Fruit fly (Drosophila melanogaster) whole organism, embryonic: Measurements from ENCODE around the gene CG46427.

Source experiments
- Aef1 ChIP-seq: fragments of 200-800 bp; sonication (Bioruptor generic); IDR thresholded peaks from 3 replicates; pipeline ENCODE4 v1.3.6; 2022; ENCODE audit warnings: missing biosample characterization, missing genetic modification characterization
- CG11247 ChIP-seq: fragments of 200-800 bp; sonication (Bioruptor generic); IDR thresholded peaks from 2 replicates; pipeline ENCODE4 v1.3.6; 2022; ENCODE audit warnings: missing biosample characterization, missing genetic modification characterization
- CG12236 ChIP-seq: fragments of 200-800 bp; sonication (Bioruptor generic); optimal IDR thresholded peaks from 2 replicates; lab custom pipeline; 2016; ENCODE audit warnings: missing biosample characterization, missing genetic modification characterization
- CG12659 ChIP-seq: fragments of 200-800 bp; sonication (Bioruptor generic); optimal IDR thresholded peaks from 3 replicates; lab custom pipeline; 2017; ENCODE audit warnings: mild to moderate bottlenecking, missing biosample characterization, missing genetic modification reagents, missing genetic modification characterization
- CG13287 ChIP-seq: fragments of 200-800 bp; sonication (Bioruptor generic); IDR thresholded peaks from 2 replicates; pipeline ENCODE4 v1.3.6; 2022; ENCODE audit warnings: missing biosample characterization, missing genetic modification characterization; ENCODE audit not compliant: partially characterized antibody
- CG14710 ChIP-seq: fragments of 200-800 bp; sonication (Bioruptor generic); optimal IDR thresholded peaks from 3 replicates; lab custom pipeline; 2019; ENCODE audit warnings: missing biosample characterization, mild to moderate bottlenecking, missing genetic modification characterization, moderate library complexity
- CG17359 ChIP-seq: fragments of 200-800 bp; sonication (Bioruptor generic); optimal IDR thresholded peaks from 3 replicates; lab custom pipeline; 2018; ENCODE audit warnings: missing biosample characterization, mild to moderate bottlenecking, missing genetic modification characterization, moderate library complexity
- CG17385 ChIP-seq: fragments of 200-800 bp; sonication (Bioruptor generic); optimal IDR thresholded peaks from 3 replicates; lab custom pipeline; 2018; ENCODE audit warnings: missing biosample characterization, mild to moderate bottlenecking, missing genetic modification characterization
- CG32767 ChIP-seq: fragments of 200-800 bp; sonication (Bioruptor generic); IDR thresholded peaks from 2 replicates; pipeline ENCODE4 v1.3.6; 2022; ENCODE audit warnings: missing biosample characterization, missing genetic modification characterization
- CG4854 ChIP-seq: fragments of 200-800 bp; sonication (Bioruptor generic); optimal IDR thresholded peaks from 2 replicates; lab custom pipeline; 2016; ENCODE audit warnings: missing biosample characterization, missing genetic modification characterization, inconsistent platforms
- CG5245 ChIP-seq: fragments of 200-800 bp; sonication (Bioruptor generic); optimal IDR thresholded peaks from 3 replicates; lab custom pipeline; 2016; ENCODE audit warnings: missing biosample characterization, missing genetic modification characterization
- CG6765 ChIP-seq: fragments of 200-800 bp; sonication (Bioruptor generic); optimal IDR thresholded peaks from 3 replicates; lab custom pipeline; 2017; ENCODE audit warnings: missing biosample characterization, mild to moderate bottlenecking, missing genetic modification characterization
- CkIIα-i1 ChIP-seq: fragments of 200-800 bp; sonication (Bioruptor generic); IDR thresholded peaks from 2 replicates; pipeline ENCODE4 v1.3.6; 2022; ENCODE audit warnings: missing biosample characterization, missing genetic modification characterization
- Dll ChIP-seq: fragments of 200-800 bp; sonication (Bioruptor generic); IDR thresholded peaks from 4 replicates; pipeline ENCODE4 v1.3.6; 2022; ENCODE audit warnings: missing biosample characterization, missing genetic modification characterization; ENCODE audit not compliant: partially characterized antibody
- Dp ChIP-seq: fragments of 200-800 bp; sonication (Bioruptor generic); optimal IDR thresholded peaks from 2 replicates; lab custom pipeline; 2018; ENCODE audit warnings: missing biosample characterization, mild to moderate bottlenecking, missing genetic modification characterization, moderate library complexity
- HLH4C ChIP-seq: fragments of 200-800 bp; sonication (Bioruptor generic); IDR thresholded peaks from 3 replicates; pipeline ENCODE4 v1.3.6; 2022; ENCODE audit warnings: missing biosample characterization, missing genetic modification characterization; ENCODE audit not compliant: partially characterized antibody
- Hmr ChIP-seq: fragments of 200-800 bp; sonication (Bioruptor generic); optimal IDR thresholded peaks from 3 replicates; lab custom pipeline; 2017; ENCODE audit warnings: mild to moderate bottlenecking, missing biosample characterization, missing genetic modification reagents, missing genetic modification characterization
- MTF-1 ChIP-seq: fragments of 200-800 bp; sonication (Bioruptor generic); optimal IDR thresholded peaks from 2 replicates; lab custom pipeline; 2018; ENCODE audit warnings: missing biosample characterization, mild to moderate bottlenecking, missing genetic modification characterization, borderline replicate concordance
- NK7.1 ChIP-seq: fragments of 200-800 bp; sonication (Bioruptor generic); optimal IDR thresholded peaks from 3 replicates; lab custom pipeline; 2016; ENCODE audit warnings: missing biosample characterization, missing genetic modification characterization
- NfI ChIP-seq: fragments of 200-800 bp; sonication (Bioruptor generic); optimal IDR thresholded peaks from 3 replicates; lab custom pipeline; 2018; ENCODE audit warnings: missing biosample characterization, mild to moderate bottlenecking, missing genetic modification characterization, moderate library complexity
- Opbp ChIP-seq: fragments of 200-800 bp; sonication (Bioruptor generic); IDR thresholded peaks from 3 replicates; pipeline ENCODE4 v1.3.6; 2022; ENCODE audit warnings: missing biosample characterization, missing genetic modification characterization; ENCODE audit not compliant: partially characterized antibody
- Scr ChIP-seq: fragments of 200-800 bp; sonication (Bioruptor generic); IDR thresholded peaks from 2 replicates; pipeline ENCODE4 v1.3.6; 2022; ENCODE audit warnings: missing biosample characterization, missing genetic modification characterization; ENCODE audit not compliant: partially characterized antibody
- Sox100B ChIP-seq: fragments of 200-800 bp; sonication (Bioruptor generic); optimal IDR thresholded peaks from 3 replicates; lab custom pipeline; 2018; ENCODE audit warnings: missing biosample characterization, mild to moderate bottlenecking, missing genetic modification characterization
- Stat92E ChIP-seq, 3 experiments: fragments of >200 bp in 2 of 3; fragments of 200-800 bp in 1 of 3; sonication (Bioruptor generic) in 1 of 3; optimal IDR thresholded peaks; 2 replicates each; lab custom pipeline; 2017 to 2019; ENCODE audit warnings: missing biosample characterization in 3 of 3, missing genetic modification characterization in 3 of 3, mild to moderate bottlenecking in 1 of 3, moderate library complexity in 1 of 3
- ara ChIP-seq: fragments of 200-800 bp; sonication (Bioruptor generic); IDR thresholded peaks from 2 replicates; pipeline ENCODE4 v1.3.6; 2022; ENCODE audit warnings: missing biosample characterization, missing genetic modification characterization
- chinmo ChIP-seq: fragments of 200-800 bp; sonication (Bioruptor generic); IDR thresholded peaks from 4 replicates; pipeline ENCODE4 v1.3.6; 2022; ENCODE audit warnings: missing biosample characterization, missing genetic modification characterization; ENCODE audit not compliant: partially characterized antibody
- dm ChIP-seq: fragments of 200-800 bp; sonication (Bioruptor generic); optimal IDR thresholded peaks from 3 replicates; lab custom pipeline; 2016; ENCODE audit warnings: missing biosample characterization, missing genetic modification characterization
- inv ChIP-seq: fragments of 200-800 bp; sonication (Bioruptor generic); IDR thresholded peaks from 2 replicates; pipeline ENCODE4 v1.3.6; 2022; ENCODE audit warnings: missing biosample characterization, missing genetic modification characterization; ENCODE audit not compliant: partially characterized antibody
- lab ChIP-seq: fragments of 200-800 bp; sonication (Bioruptor generic); optimal IDR thresholded peaks from 3 replicates; lab custom pipeline; 2017; ENCODE audit warnings: missing biosample characterization, missing genetic modification characterization, mild to moderate bottlenecking, moderate library complexity, missing genetic modification reagents
- lbe ChIP-seq: fragments of 200-800 bp; sonication (Bioruptor generic); optimal IDR thresholded peaks from 2 replicates; lab custom pipeline; 2016; ENCODE audit warnings: missing biosample characterization, mild to moderate bottlenecking, missing genetic modification characterization
- mld ChIP-seq: fragments of 200-800 bp; sonication (Bioruptor generic); IDR thresholded peaks from 3 replicates; pipeline ENCODE4 v1.3.6; 2022; ENCODE audit warnings: missing biosample characterization, missing genetic modification characterization; ENCODE audit not compliant: partially characterized antibody
- nerfin-2 ChIP-seq: fragments of 200-800 bp; sonication (Bioruptor generic); IDR thresholded peaks from 2 replicates; pipeline ENCODE4 v1.3.6; 2022; ENCODE audit warnings: missing biosample characterization, missing genetic modification characterization; ENCODE audit not compliant: partially characterized antibody
- prd ChIP-seq, 3 experiments: fragments of >200 bp in 2 of 3; fragments of 200-800 bp in 1 of 3; sonication (Bioruptor generic) in 1 of 3; optimal IDR thresholded peaks in 2 of 3; IDR thresholded peaks in 1 of 3; 2 replicates in 2 of 3; 3 replicates in 1 of 3; pipeline versions ENCODE4 v1.3.6 to Lab custom; 2017 to 2022; ENCODE audit warnings: missing biosample characterization in 1 of 3, missing genetic modification characterization in 1 of 3
- pros ChIP-seq: fragments of 200-800 bp; sonication (Bioruptor generic); optimal IDR thresholded peaks from 3 replicates; lab custom pipeline; 2019; ENCODE audit warnings: missing biosample characterization, mild to moderate bottlenecking, missing genetic modification characterization, moderate library complexity
- run ChIP-seq: fragments of 200-800 bp; sonication (Bioruptor generic); optimal IDR thresholded peaks from 3 replicates; lab custom pipeline; 2018; ENCODE audit warnings: missing biosample characterization, mild to moderate bottlenecking, missing genetic modification characterization
- sim ChIP-seq: fragments of 200-800 bp; sonication (Bioruptor generic); IDR thresholded peaks from 2 replicates; pipeline ENCODE4 v1.3.6; 2022; ENCODE audit warnings: missing biosample characterization, missing genetic modification characterization
- sqz ChIP-seq: fragments of 200-800 bp; sonication (Bioruptor generic); optimal IDR thresholded peaks from 3 replicates; lab custom pipeline; 2018; ENCODE audit warnings: missing biosample characterization, mild to moderate bottlenecking, missing genetic modification characterization
- zfh1 ChIP-seq: fragments of 200-800 bp; sonication (Bioruptor generic); IDR thresholded peaks from 3 replicates; pipeline ENCODE4 v1.3.6; 2022; ENCODE audit warnings: missing biosample characterization, missing genetic modification characterization

Gene CG46427

dm6 chr3R:12426310-12426653, 12.7 kb downstream of the CG46427 start, which contains the start of gene NANS (continued):
- TF ChIP-seq Dp = peak; percentile 27
- TF ChIP-seq Hmr = no peak
- TF ChIP-seq pros (GFP tag; lab: Kevin White, UChicago) = no peak
- TF ChIP-seq lbe (GFP tag; lab: Kevin White, UChicago) = peak; percentile 17
- no peak for TF ChIP-seq CkIIα-i1 (GFP tag; lab: Robert Waterston, UW)
- TF ChIP-seq CG17385 = peak; percentile 21
- no peak for TF ChIP-seq zfh1 (GFP tag; lab: Robert Waterston, UW)
- peak; percentile 38; the same call in 1 of the 2 replicates for TF ChIP-seq nerfin-2 (GFP tag; lab: Robert Waterston, UW)
- TF ChIP-seq CG12659 (GFP tag; lab: Kevin White, UChicago) = no peak
- no peak for TF ChIP-seq NK7.1 (GFP tag; lab: Kevin White, UChicago)
- TF ChIP-seq ara (GFP tag; lab: Robert Waterston, UW) = no peak
- TF ChIP-seq prd (optimal IDR thresholded peaks at IDR 0.05; lab: Kevin White, UChicago) = no peak
- TF ChIP-seq prd (GFP tag; IDR thresholded peaks at IDR 0.05; lab: Robert Waterston, UW) = no peak
- no peak for TF ChIP-seq CG12236 (GFP tag; lab: Kevin White, UChicago)
- 0 out of 4 replicates have a peak, but pooled peaks have one; percentile 64 for TF ChIP-seq chinmo
- TF ChIP-seq Sox100B = no peak
- peak; percentile 47; the same call in 1 of the 2 replicates for TF ChIP-seq Scr (GFP tag; lab: Robert Waterston, UW)
- TF ChIP-seq dm (GFP tag; lab: Kevin White, UChicago) = no peak
- TF ChIP-seq CG6765 (GFP tag; lab: Kevin White, UChicago) = peak; percentile 3
- TF ChIP-seq run (tag; lab: Kevin White, UChicago) = no peak
- TF ChIP-seq Dll (GFP tag; lab: Robert Waterston, UW) = peak; percentile 44; the same call in 1 of the 4 replicates
- TF ChIP-seq CG5245 (GFP tag; lab: Kevin White, UChicago) = no peak
- TF ChIP-seq HLH4C (GFP tag; lab: Robert Waterston, UW) = peak; percentile 41; the same call in 1 of the 3 replicates
- 0 out of 2 replicates have a peak, but pooled peaks have one; percentile 4 for TF ChIP-seq inv
- TF ChIP-seq CG17359 (tag; lab: Kevin White, UChicago) = no peak
- TF ChIP-seq MTF-1 (GFP tag; lab: Kevin White, UChicago) = no peak
- TF ChIP-seq Aef1 (GFP tag; lab: Robert Waterston, UW) = no peak
- TF ChIP-seq mld (GFP tag; lab: Robert Waterston, UW) = 0 out of 3 replicates have a peak, but pooled peaks have one; percentile 5
- TF ChIP-seq CG14710 (tag; lab: Kevin White, UChicago) = peak; percentile 5
- TF ChIP-seq CG11247 = no peak
- no peak for TF ChIP-seq CG4854 (GFP tag; lab: Kevin White, UChicago)
- TF ChIP-seq NfI (GFP tag; lab: Kevin White, UChicago) = peak; percentile 8
- no peak for TF ChIP-seq sqz (GFP tag; lab: Kevin White, UChicago)
- TF ChIP-seq CG32767 (GFP tag; lab: Robert Waterston, UW) = no peak
- no peak for TF ChIP-seq lab (GFP tag; lab: Kevin White, UChicago)
- TF ChIP-seq Stat92E (GFP tag; optimal IDR thresholded peaks at IDR 0.05; lab: Kevin White, UChicago) = no peak
- TF ChIP-seq CG13287 (GFP tag; lab: Robert Waterston, UW) = peak; percentile 18; the same call in 1 of the 2 replicates
- TF ChIP-seq Opbp (GFP tag; lab: Robert Waterston, UW) = no peak
- no peak for TF ChIP-seq sim (GFP tag; lab: Robert Waterston, UW)
